Fruit fly (Drosophila melanogaster) whole organism, embryonic: ENCODE results near the gene slp1.

Experiments used
- C15 ChIP-seq: fragments of 200-800 bp; sonication (Bioruptor generic); IDR thresholded peaks from 3 replicates; pipeline ENCODE4 v1.3.6; 2022; ENCODE audit warnings: missing biosample characterization, missing genetic modification characterization
- CG10979 ChIP-seq: fragments of 200-800 bp; sonication (Bioruptor generic); optimal IDR thresholded peaks from 2 replicates; lab custom pipeline; 2018; ENCODE audit warnings: missing biosample characterization, mild to moderate bottlenecking, missing genetic modification characterization, moderate library complexity
- CG11085 ChIP-seq: fragments of 200-800 bp; sonication (Bioruptor generic); IDR thresholded peaks from 2 replicates; pipeline ENCODE4 v1.3.6; 2022; ENCODE audit warnings: missing biosample characterization, missing genetic modification characterization
- CG11093 ChIP-seq: fragments of 200-800 bp; sonication (Bioruptor generic); IDR thresholded peaks from 3 replicates; pipeline ENCODE4 v1.3.6; 2022; ENCODE audit warnings: missing biosample characterization, missing genetic modification characterization
- CG11695 ChIP-seq: fragments of 200-800 bp; sonication (Bioruptor generic); IDR thresholded peaks from 3 replicates; pipeline ENCODE4 v1.3.6; 2022; ENCODE audit warnings: missing biosample characterization, missing genetic modification characterization
- CG13775 ChIP-seq: fragments of 200-800 bp; sonication (Bioruptor generic); optimal IDR thresholded peaks from 3 replicates; lab custom pipeline; 2017; ENCODE audit warnings: missing biosample characterization, mild to moderate bottlenecking, missing genetic modification characterization
- CG14050 ChIP-seq: fragments of 200-800 bp; sonication (Bioruptor generic); IDR thresholded peaks from 3 replicates; pipeline ENCODE4 v1.3.6; 2022; ENCODE audit warnings: missing biosample characterization, missing genetic modification characterization
- CG17361 ChIP-seq: fragments of 200-800 bp; sonication (Bioruptor generic); IDR thresholded peaks from 3 replicates; pipeline ENCODE4 v1.3.6; 2022; ENCODE audit warnings: missing biosample characterization, missing genetic modification characterization
- CG17802 ChIP-seq: fragments of 200-800 bp; sonication (Bioruptor generic); optimal IDR thresholded peaks from 2 replicates; lab custom pipeline; 2018; ENCODE audit warnings: missing biosample characterization, mild to moderate bottlenecking, missing genetic modification characterization, moderate library complexity
- CG31441 ChIP-seq: fragments of 200-800 bp; sonication (Bioruptor generic); IDR thresholded peaks from 2 replicates; pipeline ENCODE4 v1.3.6; 2022; ENCODE audit warnings: missing biosample characterization, missing genetic modification characterization
- CG3847 ChIP-seq: fragments of 200-800 bp; sonication (Bioruptor generic); IDR thresholded peaks from 2 replicates; pipeline ENCODE4 v1.3.6; 2022; ENCODE audit warnings: missing biosample characterization, missing genetic modification characterization
- CG4360 ChIP-seq: fragments of 200-800 bp; sonication (Bioruptor generic); IDR thresholded peaks from 2 replicates; pipeline ENCODE4 v1.3.6; 2022; ENCODE audit warnings: missing biosample characterization, missing genetic modification characterization
- CG4820 ChIP-seq: fragments of 200-800 bp; sonication (Bioruptor generic); optimal IDR thresholded peaks from 3 replicates; lab custom pipeline; 2016; ENCODE audit warnings: missing biosample characterization, missing genetic modification characterization
- CG7987 ChIP-seq: fragments of 200-800 bp; sonication (Bioruptor generic); optimal IDR thresholded peaks from 2 replicates; lab custom pipeline; 2018; ENCODE audit warnings: missing biosample characterization, mild to moderate bottlenecking, missing genetic modification characterization, moderate library complexity
- CG8924 ChIP-seq: fragments of 200-800 bp; optimal IDR thresholded peaks from 3 replicates; lab custom pipeline; 2019; ENCODE audit warnings: missing biosample characterization, mild to moderate bottlenecking, missing genetic modification characterization, moderate library complexity
- CG9727 ChIP-seq: fragments of 200-800 bp; sonication (Bioruptor generic); optimal IDR thresholded peaks from 3 replicates; lab custom pipeline; 2017; ENCODE audit warnings: missing biosample characterization, mild to moderate bottlenecking, missing genetic modification characterization
- Dek ChIP-seq: fragments of 200-800 bp; sonication (Bioruptor generic); optimal IDR thresholded peaks from 3 replicates; lab custom pipeline; 2019; ENCODE audit warnings: missing biosample characterization, mild to moderate bottlenecking, missing genetic modification characterization, moderate library complexity
- Eip74EF ChIP-seq, 2 experiments: fragments of 200-800 bp in 1 of 2; fragments of >200 bp in 1 of 2; sonication (Bioruptor generic) in 1 of 2; optimal IDR thresholded peaks; 2 replicates each; lab custom pipeline; 2017 to 2019; ENCODE audit warnings: missing biosample characterization in 2 of 2, missing genetic modification characterization in 2 of 2, mild to moderate bottlenecking in 1 of 2, moderate library complexity in 1 of 2
- Fer1 ChIP-seq: fragments of 200-800 bp; sonication (Bioruptor generic); optimal IDR thresholded peaks from 2 replicates; lab custom pipeline; 2017; ENCODE audit warnings: missing biosample characterization, mild to moderate bottlenecking, missing genetic modification characterization
- Fer2 ChIP-seq: fragments of 200-800 bp; sonication (Bioruptor generic); optimal IDR thresholded peaks from 2 replicates; lab custom pipeline; 2018; ENCODE audit warnings: missing biosample characterization, mild to moderate bottlenecking, missing genetic modification characterization, moderate library complexity
- Fer3 ChIP-seq: fragments of 200-800 bp; sonication (Bioruptor generic); optimal IDR thresholded peaks from 2 replicates; lab custom pipeline; 2018; ENCODE audit warnings: missing biosample characterization, mild to moderate bottlenecking, missing genetic modification characterization, moderate library complexity
- H2.0 ChIP-seq: fragments of 200-800 bp; sonication (Bioruptor generic); IDR thresholded peaks from 2 replicates; pipeline ENCODE4 v1.3.6; 2022; ENCODE audit warnings: missing biosample characterization, missing genetic modification characterization
- HHEX ChIP-seq: fragments of 200-800 bp; sonication (Bioruptor generic); optimal IDR thresholded peaks from 3 replicates; lab custom pipeline; 2017; ENCODE audit warnings: missing biosample characterization, mild to moderate bottlenecking, missing genetic modification characterization, missing genetic modification reagents
- Lpt ChIP-seq: fragments of >200 bp; optimal IDR thresholded peaks from 2 replicates; lab custom pipeline; 2018; ENCODE audit warnings: missing biosample characterization, missing genetic modification characterization
- Med ChIP-seq: fragments of 200-800 bp; sonication (Bioruptor generic); peaks from one replicate; lab custom pipeline; 2016; ENCODE audit warnings: missing biosample characterization, missing genetic modification characterization, mild to moderate bottlenecking, inconsistent platforms, moderate library complexity
- Mes4 ChIP-seq: fragments of 200-800 bp; sonication (Bioruptor generic); optimal IDR thresholded peaks from 2 replicates; lab custom pipeline; 2016; ENCODE audit warnings: missing biosample characterization, missing genetic modification characterization
- NFAT ChIP-seq: fragments of 200-800 bp; sonication (Bioruptor generic); IDR thresholded peaks from 2 replicates; pipeline ENCODE4 v1.3.6; 2022; ENCODE audit warnings: missing biosample characterization, missing genetic modification characterization
- Nf-YB ChIP-seq: fragments of 200-800 bp; sonication (Bioruptor generic); optimal IDR thresholded peaks from 3 replicates; lab custom pipeline; 2019; ENCODE audit warnings: missing biosample characterization, mild to moderate bottlenecking, missing genetic modification characterization, moderate library complexity
- Ptx1 ChIP-seq: fragments of 200-800 bp; sonication (Bioruptor generic); IDR thresholded peaks from 2 replicates; pipeline ENCODE4 v1.3.6; 2022; ENCODE audit warnings: missing biosample characterization, missing genetic modification characterization
- Scr ChIP-seq: fragments of 200-800 bp; sonication (Bioruptor generic); IDR thresholded peaks from 2 replicates; pipeline ENCODE4 v1.3.6; 2022; ENCODE audit warnings: missing biosample characterization, missing genetic modification characterization; ENCODE audit not compliant: partially characterized antibody
- Sox100B ChIP-seq: fragments of 200-800 bp; sonication (Bioruptor generic); optimal IDR thresholded peaks from 3 replicates; lab custom pipeline; 2018; ENCODE audit warnings: missing biosample characterization, mild to moderate bottlenecking, missing genetic modification characterization
- Sox102F ChIP-seq: fragments of 200-800 bp; sonication (Bioruptor generic); optimal IDR thresholded peaks from 2 replicates; lab custom pipeline; 2018; ENCODE audit warnings: missing biosample characterization, mild to moderate bottlenecking, missing genetic modification characterization, moderate library complexity
- Xrp1 ChIP-seq: fragments of 200-800 bp; sonication (Bioruptor generic); IDR thresholded peaks from 2 replicates; pipeline ENCODE4 v1.3.6; 2022; ENCODE audit warnings: missing biosample characterization, missing genetic modification characterization
- ac ChIP-seq: fragments of 200-800 bp; sonication (Bioruptor generic); optimal IDR thresholded peaks from 3 replicates; lab custom pipeline; 2017; ENCODE audit warnings: missing biosample characterization, mild to moderate bottlenecking, missing genetic modification characterization
- amos ChIP-seq: fragments of 200-800 bp; sonication (Bioruptor generic); IDR thresholded peaks from 2 replicates; pipeline ENCODE4 v1.3.6; 2022; ENCODE audit warnings: missing biosample characterization, missing genetic modification characterization; ENCODE audit not compliant: partially characterized antibody
- ase ChIP-seq: fragments of 200-800 bp; sonication (Bioruptor generic); IDR thresholded peaks from 3 replicates; pipeline ENCODE4 v1.3.6; 2022; ENCODE audit warnings: missing biosample characterization, missing genetic modification characterization
- br ChIP-seq: fragments of >200 bp; optimal IDR thresholded peaks from 2 replicates; lab custom pipeline; 2017
- btn ChIP-seq: fragments of 200-800 bp; sonication (Bioruptor generic); optimal IDR thresholded peaks from 2 replicates; lab custom pipeline; 2016; ENCODE audit warnings: missing biosample characterization, missing genetic modification characterization
- fd3F ChIP-seq: fragments of 200-800 bp; sonication (Bioruptor generic); optimal IDR thresholded peaks from 2 replicates; lab custom pipeline; 2018; ENCODE audit warnings: missing biosample characterization, mild to moderate bottlenecking, missing genetic modification characterization, moderate library complexity
- ftz-f1 ChIP-seq: fragments of 200-800 bp; sonication (Bioruptor generic); optimal IDR thresholded peaks from 2 replicates; lab custom pipeline; 2016; ENCODE audit warnings: missing biosample characterization, missing genetic modification characterization
- hth ChIP-seq: fragments of >200 bp; optimal IDR thresholded peaks from 2 replicates; lab custom pipeline; 2017; ENCODE audit warnings: inconsistent platforms
- jigr1 ChIP-seq: fragments of 200-800 bp; sonication (Bioruptor generic); IDR thresholded peaks from 3 replicates; pipeline ENCODE4 v1.3.6; 2022; ENCODE audit warnings: missing biosample characterization, missing genetic modification characterization
- lilli ChIP-seq: fragments of 200-800 bp; sonication (Bioruptor generic); optimal IDR thresholded peaks from 3 replicates; lab custom pipeline; 2016; ENCODE audit warnings: missing biosample characterization, missing genetic modification characterization
- otp ChIP-seq: fragments of 200-800 bp; sonication (Bioruptor generic); IDR thresholded peaks from 3 replicates; pipeline ENCODE4, ENCODE4 v1.3.6; 2022; ENCODE audit warnings: missing biosample characterization, missing genetic modification characterization
- phol ChIP-seq: fragments of 200-800 bp; sonication (Bioruptor generic); optimal IDR thresholded peaks from 3 replicates; lab custom pipeline; 2018; ENCODE audit warnings: missing biosample characterization, mild to moderate bottlenecking, missing genetic modification characterization, moderate library complexity
- sens ChIP-seq: fragments of 200-800 bp; sonication (Bioruptor generic); peaks from one replicate; lab custom pipeline; 2016; ENCODE audit warnings: missing biosample characterization, missing genetic modification characterization
- sisA ChIP-seq: fragments of 200-800 bp; sonication (Bioruptor generic); IDR thresholded peaks from 2 replicates; pipeline ENCODE4 v1.3.6; 2022; ENCODE audit warnings: missing biosample characterization, missing genetic modification characterization
- sqz ChIP-seq: fragments of 200-800 bp; sonication (Bioruptor generic); optimal IDR thresholded peaks from 3 replicates; lab custom pipeline; 2018; ENCODE audit warnings: missing biosample characterization, mild to moderate bottlenecking, missing genetic modification characterization
- toy ChIP-seq: fragments of 200-800 bp; sonication (Bioruptor generic); IDR thresholded peaks from 2 replicates; pipeline ENCODE4 v1.3.6; 2022; ENCODE audit warnings: missing biosample characterization, missing genetic modification characterization
- vvl ChIP-seq: fragments of 200-800 bp; sonication (Bioruptor generic); IDR thresholded peaks from 2 replicates; pipeline ENCODE4 v1.3.6; 2022; ENCODE audit warnings: missing biosample characterization, missing genetic modification characterization
- wek ChIP-seq: fragments of 200-800 bp; sonication (Bioruptor generic); optimal IDR thresholded peaks from 3 replicates; lab custom pipeline; 2018; ENCODE audit warnings: missing biosample characterization, mild to moderate bottlenecking, missing genetic modification characterization, moderate library complexity
- zen ChIP-seq: fragments of 200-800 bp; sonication (Bioruptor generic); optimal IDR thresholded peaks from 3 replicates; lab custom pipeline; 2018; ENCODE audit warnings: missing biosample characterization, mild to moderate bottlenecking, missing genetic modification characterization, moderate library complexity

The slp1 gene

dm6 chr2L:3858118-3858517, 32.6 kb downstream of the slp1 start (continued):
- TF ChIP-seq CG13775 (GFP tag; lab: Kevin White, UChicago), result peak; percentile 2
- TF ChIP-seq CG3847 (GFP tag; lab: Robert Waterston, UW), result no peak
- no peak for TF ChIP-seq CG11093 (GFP tag; lab: Robert Waterston, UW)
- TF ChIP-seq CG4820 (GFP tag; lab: Kevin White, UChicago), result no peak
- peak; percentile 13; the same call in 1 of the 2 replicates for TF ChIP-seq H2.0
- no peak for TF ChIP-seq fd3F (GFP tag; lab: Kevin White, UChicago)
- TF ChIP-seq CG11695 (GFP tag; lab: Robert Waterston, UW), result peak; percentile 34; the same call in 1 of the 3 replicates
- TF ChIP-seq sens (GFP tag; lab: Kevin White, UChicago), result peak; percentile 77
- TF ChIP-seq phol, result peak; percentile 32
- TF ChIP-seq CG17361, result 0 out of 3 replicates have a peak, but pooled peaks have one; percentile 10
- TF ChIP-seq sisA, result peak; percentile 20; the same call in 1 of the 2 replicates
- peak; percentile 45; the same call in 1 of the 2 replicates for TF ChIP-seq Xrp1 (GFP tag; lab: Robert Waterston, UW)
- TF ChIP-seq zen (tag; lab: Kevin White, UChicago), result peak; percentile 9
- TF ChIP-seq NFAT (GFP tag; lab: Robert Waterston, UW), result no peak
- 0 out of 2 replicates have a peak, but pooled peaks have one; percentile 21 for TF ChIP-seq CG31441
- peak; percentile 38 for TF ChIP-seq CG10979 (tag; lab: Kevin White, UChicago)
- no peak for TF ChIP-seq Lpt (GFP tag; lab: Kevin White, UChicago)
- TF ChIP-seq lilli (GFP tag; lab: Kevin White, UChicago), result no peak
- peak; percentile 49 for TF ChIP-seq Med
- TF ChIP-seq Sox102F (GFP tag; lab: Kevin White, UChicago), result peak; percentile 6
- no peak for TF ChIP-seq btn (GFP tag; lab: Kevin White, UChicago)
- TF ChIP-seq, all 482 proteins: peak for 26

- TF ChIP-seq Scr (GFP tag; lab: Robert Waterston, UW), result no peak
- peak; percentile 80 for TF ChIP-seq CG8924
- no peak for TF ChIP-seq ase (GFP tag; lab: Robert Waterston, UW)
- peak; percentile 38 for TF ChIP-seq vvl (GFP tag; lab: Robert Waterston, UW)
- no peak for TF ChIP-seq CG11085 (GFP tag; lab: Robert Waterston, UW)
- TF ChIP-seq C15, result no peak
- no peak for TF ChIP-seq Ptx1
- TF ChIP-seq HHEX (GFP tag; lab: Kevin White, UChicago), result no peak
- no peak for TF ChIP-seq CG14050 (GFP tag; lab: Robert Waterston, UW)
- no peak for TF ChIP-seq hth (lab: Kevin White, UChicago)
- TF ChIP-seq Fer1 (GFP tag; lab: Kevin White, UChicago), result no peak
- no peak for TF ChIP-seq wek (GFP tag; lab: Kevin White, UChicago)
- no peak for TF ChIP-seq Mes4 (GFP tag; lab: Kevin White, UChicago)
- peak; percentile 68 for TF ChIP-seq ac (GFP tag; lab: Kevin White, UChicago)
- no peak for TF ChIP-seq toy (GFP tag; lab: Robert Waterston, UW)
- no peak for TF ChIP-seq Eip74EF (GFP tag; optimal IDR thresholded peaks at IDR 0.05; lab: Kevin White, UChicago)
- peak; percentile 65 for TF ChIP-seq Nf-YB (GFP tag; lab: Kevin White, UChicago)
- no peak for TF ChIP-seq CG17802 (tag; lab: Kevin White, UChicago)
- TF ChIP-seq Fer3 (tag; lab: Kevin White, UChicago), result no peak
- no peak for TF ChIP-seq Fer2
- no peak for TF ChIP-seq sqz
- TF ChIP-seq amos (GFP tag; lab: Robert Waterston, UW), result no peak
- no peak for TF ChIP-seq ftz-f1
- no peak for TF ChIP-seq Sox100B (GFP tag; lab: Kevin White, UChicago)
- TF ChIP-seq Dek (tag; lab: Kevin White, UChicago), result no peak
- peak; percentile 55; the same call in 1 of the 3 replicates for TF ChIP-seq otp
- no peak for TF ChIP-seq CG7987
- TF ChIP-seq CG9727 (GFP tag; lab: Kevin White, UChicago), result peak; percentile 86
- TF ChIP-seq br (lab: Kevin White, UChicago), result no peak
- peak; percentile 76 for TF ChIP-seq CG4360 (GFP tag; lab: Robert Waterston, UW)
- TF ChIP-seq jigr1, result no peak
Observed at dm6 chr2L:3861388-3861787, 35.9 kb downstream of the slp1 start.
